Worm (Caenorhabditis elegans): ENCODE results near the gene clc-9.
A peak's percentile ranks its signal among the peaks of the same experiment; 100 is the strongest.

The clc-9 gene

DNA sequence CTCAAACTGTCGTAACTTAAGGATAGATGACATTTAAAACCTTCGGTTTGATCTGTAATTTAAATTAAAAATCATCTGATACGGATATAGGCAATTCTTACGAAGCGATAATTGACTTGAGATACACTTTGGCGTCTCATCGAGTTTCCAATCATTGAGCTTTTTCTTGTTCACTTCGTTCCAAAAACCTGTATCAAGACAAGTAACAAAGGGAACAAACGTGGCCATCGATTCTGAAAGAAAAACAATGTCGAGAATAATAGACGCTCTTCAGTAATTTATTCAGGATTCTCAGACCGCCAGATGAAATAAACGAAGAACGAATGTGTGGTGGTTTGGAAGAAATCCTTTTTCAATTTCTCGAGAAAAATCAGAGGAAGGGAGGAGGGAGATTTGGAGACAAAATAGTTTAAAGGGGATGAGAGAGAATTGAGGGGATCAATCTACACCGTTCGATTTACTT, 31.9 kb upstream of the clc-9 start, which contains the start of gene atg-7:
atg-7 (minus strand) TSS at position 233 of the 463 bp plus-strand sequence.
- TF ChIP-seq ces-1 (GFP tag; optimal IDR thresholded peaks at IDR 0.05) (peak; percentile 14), zip-8 (tag; optimal IDR thresholded peaks at IDR 0.05) (no peak), lin-13 (tag; optimal IDR thresholded peaks at IDR 0.05) (no peak), lsy-2 (tag; optimal IDR thresholded peaks at IDR 0.05) (no peak), mls-2 (tag; optimal IDR thresholded peaks at IDR 0.05) (no peak)

DNA sequence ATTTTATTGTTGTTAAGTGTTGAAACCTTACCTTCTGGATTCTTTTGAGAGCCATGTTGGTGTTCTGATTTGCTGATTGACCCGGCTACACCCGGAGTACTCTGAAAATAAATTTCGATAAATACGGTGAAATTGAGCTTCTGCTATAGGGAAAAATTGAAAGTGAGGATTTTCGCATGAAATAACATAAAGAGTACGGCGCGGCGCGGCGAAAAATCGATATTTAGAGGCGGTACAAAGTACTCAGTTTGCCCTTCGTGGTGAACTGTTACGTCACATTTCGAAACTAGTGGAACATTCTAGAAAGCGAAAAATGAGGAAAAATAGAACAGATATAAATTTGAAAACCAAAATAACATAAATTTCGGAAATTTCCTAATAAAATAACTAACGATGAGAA, 30.6 kb upstream of the clc-9 start, which contains the start of gene let-70:
let-70 (minus strand) TSS at position 101 of the 400 bp plus-strand sequence.
- TF ChIP-seq zip-8 (tag; optimal IDR thresholded peaks at IDR 0.05) (peak; percentile 14), cnd-1 (tag; optimal IDR thresholded peaks at IDR 0.05) (no peak), mls-2 (tag; optimal IDR thresholded peaks at IDR 0.05) (no peak)

- TF ChIP-seq ceh-83 (GFP tag; optimal IDR thresholded peaks at IDR 0.05), result no peak
- TF ChIP-seq nhr-2 (tag; optimal IDR thresholded peaks at IDR 0.05), result no peak
- no peak for TF ChIP-seq flh-1 (GFP tag; optimal IDR thresholded peaks at IDR 0.05)
- TF ChIP-seq bed-3 (GFP tag; optimal IDR thresholded peaks at IDR 0.05), result no peak
- peak; percentile 81 for TF ChIP-seq lsy-2 (tag; optimal IDR thresholded peaks at IDR 0.05)
- peak; percentile 54 for TF ChIP-seq blmp-1 (tag; optimal IDR thresholded peaks at IDR 0.05)
- peak; percentile 88 for TF ChIP-seq nhr-237 (tag; optimal IDR thresholded peaks at IDR 0.05)
- TF ChIP-seq cnd-1 (tag; optimal IDR thresholded peaks at IDR 0.05), result peak; percentile 5
- peak; percentile 60 for TF ChIP-seq mls-2 (tag; optimal IDR thresholded peaks at IDR 0.05)
- peak; percentile 13 for TF ChIP-seq elt-3 (tag; optimal IDR thresholded peaks at IDR 0.05)
- TF ChIP-seq ces-1 (GFP tag; optimal IDR thresholded peaks at IDR 0.05), result peak; percentile 95
- no peak for TF ChIP-seq tbx-8 (GFP tag; optimal IDR thresholded peaks at IDR 0.05)
- TF ChIP-seq ztf-11 (tag; optimal IDR thresholded peaks at IDR 0.05), result peak; percentile 69
- TF ChIP-seq ceh-43 (GFP tag; optimal IDR thresholded peaks at IDR 0.05), result no peak
- TF ChIP-seq drap-1 (GFP tag; optimal IDR thresholded peaks at IDR 0.05), result peak; percentile 72
- peak; percentile 32 for TF ChIP-seq M03D4.4 (tag; optimal IDR thresholded peaks at IDR 0.05)
- TF ChIP-seq pha-4 (tag; optimal IDR thresholded peaks at IDR 0.05), result peak; percentile 83
- TF ChIP-seq zip-8 (tag; optimal IDR thresholded peaks at IDR 0.05), result no peak
- TF ChIP-seq unc-120 (tag; optimal IDR thresholded peaks at IDR 0.05; ENCODE audit: poor library complexity, severe bottlenecking), result peak; percentile 67
- TF ChIP-seq nhr-76 (tag; optimal IDR thresholded peaks at IDR 0.05), result no peak
- peak; percentile 37 for TF ChIP-seq lin-13 (tag; optimal IDR thresholded peaks at IDR 0.05)
- peak; percentile 46 for TF ChIP-seq hlh-1 (tag; optimal IDR thresholded peaks at IDR 0.05)
- peak; percentile 56 for TF ChIP-seq sptf-1 (tag; optimal IDR thresholded peaks at IDR 0.05)
- TF ChIP-seq mep-1 (tag; optimal IDR thresholded peaks at IDR 0.05), result peak; percentile 82
- no peak for TF ChIP-seq elt-1 (tag; optimal IDR thresholded peaks at IDR 0.05; ENCODE audit: borderline replicate concordance, insufficient read depth)
- TF ChIP-seq snpc-4 (tag; optimal IDR thresholded peaks at IDR 0.05), result no peak
- no peak for TF ChIP-seq unc-39 (tag; optimal IDR thresholded peaks at IDR 0.05)
- peak; percentile 90 for TF ChIP-seq unc-62 (GFP tag; optimal IDR thresholded peaks at IDR 0.05)
- no peak for TF ChIP-seq nhr-28 (tag; optimal IDR thresholded peaks at IDR 0.05)
- TF ChIP-seq lin-32 (GFP tag; optimal IDR thresholded peaks at IDR 0.05), result no peak
- no peak for TF ChIP-seq sem-2 (GFP tag; optimal IDR thresholded peaks at IDR 0.05)
- no peak for TF ChIP-seq ceh-39 (tag; optimal IDR thresholded peaks at IDR 0.05)
- TF ChIP-seq nhr-12 (tag; optimal IDR thresholded peaks at IDR 0.05), result no peak
- peak; percentile 85 for TF ChIP-seq ham-2 (GFP tag; optimal IDR thresholded peaks at IDR 0.05)
- no peak for TF ChIP-seq mab-5 (tag; optimal IDR thresholded peaks at IDR 0.05)
Observed at ce11 chrIV:11082789-11083235, 29.9 kb upstream of the clc-9 start.

- TF ChIP-seq lsy-2 (tag; optimal IDR thresholded peaks at IDR 0.05) (peak; percentile 62), hlh-1 (tag; optimal IDR thresholded peaks at IDR 0.05) (no peak)
Observed at ce11 chrIV:11083609-11084008, 29.1 kb upstream of the clc-9 start, which contains the start of gene klc-1. klc-1 (plus strand) TSS chrIV:11083735.

Measured in whole organism, mixed stage, embryonic.